Worm (Caenorhabditis elegans): ENCODE measurements around the gene arrd-2.
"Not testable (repeated sequence)": the region's sequence is repeated elsewhere in the genome, so short reads cannot be mapped to it uniquely, and the experiment has no call there.

Gene arrd-2

ce11 chrII:9441838-9442237 is 34.3 kb downstream of the arrd-2 start, which contains the start of gene chil-16:
TSS of gene chil-16 (minus strand) at chrII:9441938.
- no peak for TF ChIP-seq pha-4 (tag; optimal IDR thresholded peaks at IDR 0.05)
- TF ChIP-seq zip-5 (tag; optimal IDR thresholded peaks at IDR 0.05): no peak
- no peak for TF ChIP-seq unc-3 (GFP tag; conservative IDR thresholded peaks at IDR 0.05)
- TF ChIP-seq unc-3 (tag; optimal IDR thresholded peaks at IDR 0.05): no peak
- no peak for TF ChIP-seq unc-86 (tag; optimal IDR thresholded peaks at IDR 0.05)
- no peak for TF ChIP-seq pag-3 (tag; optimal IDR thresholded peaks at IDR 0.05; ENCODE audit: borderline replicate concordance)
- TF ChIP-seq elt-4 (tag; optimal IDR thresholded peaks at IDR 0.05): no peak
- no peak for TF ChIP-seq tbx-7 (tag; optimal IDR thresholded peaks at IDR 0.05)
- no peak for TF ChIP-seq sdc-2 (tag; optimal IDR thresholded peaks at IDR 0.05)
- no peak for TF ChIP-seq eyg-1 (tag; optimal IDR thresholded peaks at IDR 0.05)
- no peak for TF ChIP-seq dmd-4 (tag; optimal IDR thresholded peaks at IDR 0.05; ENCODE audit: borderline replicate concordance)
- TF ChIP-seq elt-2 (tag; optimal IDR thresholded peaks at IDR 0.05): no peak
- TF ChIP-seq hlh-8 (tag; optimal IDR thresholded peaks at IDR 0.05): no peak

- TF ChIP-seq nfya-1 (tag; optimal IDR thresholded peaks at IDR 0.05): no peak
These were observed 36.0 kb downstream of the arrd-2 start, which contains the start of gene chil-15 for ce11 chrII:9443522-9443921. TSS of gene chil-15 (minus strand) at chrII:9443622.

ce11 chrII:9445368-9445767 is 37.8 kb downstream of the arrd-2 start, which contains the start of gene R09D1.13:
TSS of gene R09D1.13 (minus strand) at chrII:9445468.
- TF ChIP-seq pros-1 (tag; optimal IDR thresholded peaks at IDR 0.05): no peak

- TF ChIP-seq hlh-15 (tag; optimal IDR thresholded peaks at IDR 0.05) (no peak), nhr-232 (tag; optimal IDR thresholded peaks at IDR 0.05) (no peak), C08G9.2 (tag; optimal IDR thresholded peaks at IDR 0.05) (no peak), rnt-1 (tag; optimal IDR thresholded peaks at IDR 0.05) (no peak), T23F11.4 (GFP tag; optimal IDR thresholded peaks at IDR 0.05) (no peak), hlh-6 (tag; optimal IDR thresholded peaks at IDR 0.05) (no peak), fkh-10 (GFP tag; optimal IDR thresholded peaks at IDR 0.05) (no peak), sox-4 (tag; optimal IDR thresholded peaks at IDR 0.05) (no peak), pha-2 (tag; optimal IDR thresholded peaks at IDR 0.05) (no peak), pros-1 (tag; optimal IDR thresholded peaks at IDR 0.05) (no peak), ceh-30 (tag; optimal IDR thresholded peaks at IDR 0.05) (no peak), odd-2 (tag; optimal IDR thresholded peaks at IDR 0.05) (no peak), lin-11 (tag; optimal IDR thresholded peaks at IDR 0.05) (no peak), unc-55 (GFP tag; optimal IDR thresholded peaks at IDR 0.05) (no peak), K02D7.2 (tag; optimal IDR thresholded peaks at IDR 0.05) (no peak), tbx-2 (tag; optimal IDR thresholded peaks at IDR 0.05) (no peak)
These were observed 40.4 kb downstream of the arrd-2 start, which contains the start of gene chil-18 for ce11 chrII:9447965-9448364. TSS of gene chil-18 (plus strand) at chrII:9448265.

- not testable (repeated sequence) for TF ChIP-seq ceh-6 (GFP tag; optimal IDR thresholded peaks at IDR 0.05); pha-4 (tag; optimal IDR thresholded peaks at IDR 0.05); ahr-1 (tag; optimal IDR thresholded peaks at IDR 0.05)
These were observed 44.6 kb downstream of the arrd-2 start, which contains the start of gene R09D1.12 for ce11 chrII:9452172-9452571. TSS of gene R09D1.12 (minus strand) at chrII:9452272.

ce11 chrII:9454304-9454703 is 46.7 kb downstream of the arrd-2 start, which contains the start of gene chil-19:
TSS of gene chil-19 (minus strand) at chrII:9454404.
- TF ChIP-seq nhr-11 (tag; optimal IDR thresholded peaks at IDR 0.05) (no peak), lim-6 (tag; optimal IDR thresholded peaks at IDR 0.05) (no peak), fkh-6 (tag; optimal IDR thresholded peaks at IDR 0.05) (no peak)
